Fruit fly (Drosophila melanogaster) whole organism: ENCODE results near the gene Cdc50.

Source experiments
- Dll ChIP-seq: fragments of >200 bp; optimal IDR thresholded peaks from 2 replicates; lab custom pipeline; 2017
- EcR ChIP-seq, 2 experiments: fragments of >200 bp; optimal IDR thresholded peaks; 2 replicates each; lab custom pipeline; 2017; ENCODE audit warnings: missing biosample characterization in 2 of 2, missing genetic modification characterization in 2 of 2, missing genetic modification reagents in 2 of 2
- pan ChIP-seq: fragments of >200 bp; optimal IDR thresholded peaks from 2 replicates; lab custom pipeline; 2017
- psq ChIP-seq: fragments of >200 bp; optimal IDR thresholded peaks from 2 replicates; lab custom pipeline; 2017
- usp ChIP-seq: fragments of >200 bp; optimal IDR thresholded peaks from 2 replicates; lab custom pipeline; 2017; ENCODE audit warnings: missing biosample characterization, missing genetic modification characterization, mixed read lengths

DNA sequence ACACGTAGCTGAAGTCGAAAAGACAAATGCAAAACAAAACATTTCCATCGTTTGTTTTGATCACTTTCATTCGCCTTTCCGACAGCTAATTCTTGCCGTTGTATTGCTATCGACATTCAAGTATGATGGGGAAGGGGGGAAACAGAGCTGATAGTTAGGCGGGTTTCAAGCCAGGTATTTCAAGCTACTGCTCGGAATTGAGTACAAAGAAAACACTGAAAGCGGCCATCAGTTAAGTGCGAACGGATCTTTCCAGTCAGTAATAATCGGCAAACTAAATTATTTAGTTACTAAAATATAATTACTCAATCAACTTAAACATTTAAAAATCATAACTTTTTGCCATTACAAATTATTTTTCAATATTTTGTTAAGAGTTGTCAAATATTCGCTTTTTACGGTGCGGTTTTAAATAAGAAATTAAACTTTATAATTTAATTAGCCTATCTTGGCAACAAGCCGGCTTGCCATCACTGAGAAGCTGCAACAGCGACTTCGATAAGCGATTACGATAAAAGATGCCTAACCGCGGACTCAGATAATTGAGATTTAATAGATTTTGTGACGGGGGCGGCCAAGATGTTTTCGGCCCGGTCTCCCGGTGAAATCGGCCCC is 13.2 kb downstream of the Cdc50 start:
- TF ChIP-seq Dll (lab: Kevin White, UChicago) (no peak), pan (no peak), usp (no peak), psq (lab: Kevin White, UChicago) (no peak), EcR (GFP tag; optimal IDR thresholded peaks at IDR 0.05; lab: Kevin White, UChicago) (no peak)
